Worm (Caenorhabditis elegans) whole organism, L4/young adult: Measurements from ENCODE around the gene epg-5.
"Not testable (repeated sequence)": the region's sequence is repeated elsewhere in the genome, so short reads cannot be mapped to it uniquely, and the experiment has no call there.

ENCODE experiments used
- W03F9.2 ChIP-seq: fragments of 150-350 bp; optimal IDR thresholded peaks from 2 replicates; lab custom pipeline; 2014; ENCODE audit warnings: missing biosample characterization, missing genetic modification characterization
- dao-5 ChIP-seq: sonication (generic microtip); optimal IDR thresholded peaks from 2 replicates; lab custom pipeline; 2016; ENCODE audit warnings: missing genotype, missing genetic modification characterization, moderate library complexity, missing compliant biosample characterization
- him-1 ChIP-seq: sonication (generic microtip); optimal IDR thresholded peaks from 2 replicates; lab custom pipeline; 2016; ENCODE audit warnings: missing genotype, missing genetic modification reagents, missing genetic modification characterization, missing compliant biosample characterization

DNA sequence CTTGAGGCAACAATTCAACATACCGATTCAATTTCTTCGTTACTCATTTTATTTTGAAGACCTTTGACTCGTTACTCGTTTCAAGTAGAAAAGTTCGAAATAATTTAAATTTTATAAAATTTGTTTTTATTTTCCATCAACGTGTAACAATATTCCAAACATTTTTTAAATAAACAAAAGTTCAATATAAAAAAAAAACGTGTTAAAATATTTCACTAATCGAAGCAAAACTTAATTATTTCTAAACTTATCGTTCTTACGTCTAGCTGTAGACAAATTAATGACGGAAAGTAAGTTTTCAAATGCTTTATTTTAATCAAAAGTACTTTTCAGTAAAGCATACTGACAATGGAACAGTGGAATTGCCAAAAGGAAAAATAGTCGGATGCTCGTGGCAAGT lies 18.0 kb upstream of the epg-5 start, which contains the start of the genes F54H5.5 and F54H5.2:
- TF ChIP-seq W03F9.2, him-1, dao-5 (tag; lab: Kevin White, UChicago): not testable (repeated sequence)
